Fruit fly (Drosophila melanogaster): ENCODE data around the gene NijA.

NijA gene

DNA sequence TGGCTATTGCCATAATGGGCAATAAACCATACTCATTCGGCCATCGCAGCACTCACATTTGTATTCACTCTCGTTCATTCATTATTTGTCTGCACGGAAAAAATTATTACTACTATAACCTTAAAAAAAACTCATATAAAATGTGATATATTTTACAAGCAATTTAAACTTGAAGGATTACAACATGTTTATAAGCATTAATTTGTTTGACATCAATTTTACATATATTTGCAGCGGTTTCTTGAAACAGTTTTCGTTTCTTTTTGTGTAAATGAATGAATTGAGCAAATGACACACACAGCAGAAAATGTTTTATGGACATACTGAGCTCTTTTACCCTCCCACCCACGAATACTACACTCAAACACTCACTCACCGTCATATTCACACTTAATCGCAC is 36.8 kb upstream of the NijA start (continued):
- TF ChIP-seq CG4707 (GFP tag; optimal IDR thresholded peaks at IDR 0.05) (no peak), otp (GFP tag; IDR thresholded peaks at IDR 0.05) (no peak), Eip74EF (GFP tag; optimal IDR thresholded peaks at IDR 0.05) (no peak), Hmr (GFP tag; optimal IDR thresholded peaks at IDR 0.05) (peak; percentile 12), pho (GFP tag; optimal IDR thresholded peaks at IDR 0.05) (no peak), CG5953 (GFP tag; IDR thresholded peaks at IDR 0.05) (no peak), Nf-YA (GFP tag; IDR thresholded peaks at IDR 0.05) (no peak), CG9817 (tag; optimal IDR thresholded peaks at IDR 0.05) (no peak), crc (GFP tag; optimal IDR thresholded peaks at IDR 0.05) (no peak), amos (GFP tag; IDR thresholded peaks at IDR 0.05; ENCODE audit: partially characterized antibody) (no peak), Six4 (GFP tag; optimal IDR thresholded peaks at IDR 0.05) (no peak), org-1 (GFP tag; optimal IDR thresholded peaks at IDR 0.05) (no peak), CG11398 (GFP tag; optimal IDR thresholded peaks at IDR 0.05) (no peak), schlank (tag; optimal IDR thresholded peaks at IDR 0.05) (no peak), tll (GFP tag; optimal IDR thresholded peaks at IDR 0.05) (no peak), tna (GFP tag; IDR thresholded peaks at IDR 0.05; ENCODE audit: partially characterized antibody) (no peak), lmd (GFP tag; IDR thresholded peaks at IDR 0.05) (peak; percentile 13; the same call in 1 of the 2 replicates), CG17359 (tag; optimal IDR thresholded peaks at IDR 0.05) (no peak), CG3281 (GFP tag; optimal IDR thresholded peaks at IDR 0.05) (peak; percentile 15), CG6254 (GFP tag; optimal IDR thresholded peaks at IDR 0.05) (no peak), CG18599 (GFP tag; optimal IDR thresholded peaks at IDR 0.05) (peak; percentile 38), CG8359 (GFP tag; optimal IDR thresholded peaks at IDR 0.05; ENCODE audit: borderline replicate concordance) (no peak), CG12071 (GFP tag; optimal IDR thresholded peaks at IDR 0.05) (no peak), CG18619 (GFP tag; optimal IDR thresholded peaks at IDR 0.05) (no peak), abd-A (tag; optimal IDR thresholded peaks at IDR 0.05) (peak; percentile 28), CG15073 (GFP tag; optimal IDR thresholded peaks at IDR 0.05) (no peak), CG2120 (GFP tag; optimal IDR thresholded peaks at IDR 0.05) (peak; percentile 36), chinmo (GFP tag; IDR thresholded peaks at IDR 0.05; ENCODE audit: partially characterized antibody) (no peak), croc (GFP tag; conservative IDR thresholded peaks at IDR 0.05) (no peak), crol (GFP tag; IDR thresholded peaks at IDR 0.05) (no peak)

DNA sequence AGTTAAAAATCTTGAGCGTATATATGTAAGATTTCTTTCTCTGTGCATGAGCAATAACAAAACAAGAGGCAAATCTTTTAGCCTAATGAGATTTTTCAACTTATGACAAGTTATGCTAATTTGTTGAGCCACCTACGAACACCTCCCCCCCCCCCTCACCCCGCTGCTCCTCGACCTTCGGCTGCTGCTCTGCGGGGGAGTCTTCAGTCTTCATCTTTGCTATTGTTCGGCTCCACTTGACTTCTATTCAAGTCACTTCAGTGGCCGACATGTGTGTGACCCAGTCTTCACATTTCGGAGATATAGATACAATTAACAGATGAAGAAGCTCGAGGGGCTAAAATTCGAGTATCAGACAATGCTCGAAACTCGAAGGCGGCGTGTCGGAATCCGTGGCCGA is 35.4 kb upstream of the NijA start:
- TF ChIP-seq Neu2 (GFP tag; optimal IDR thresholded peaks at IDR 0.05; ENCODE audit: borderline replicate concordance), result no peak
- no peak for TF ChIP-seq Sox100B (GFP tag; optimal IDR thresholded peaks at IDR 0.05)
- no peak for TF ChIP-seq NK7.1 (GFP tag; optimal IDR thresholded peaks at IDR 0.05)
- TF ChIP-seq sr (GFP tag; IDR thresholded peaks at IDR 0.05), result peak; percentile 88
- peak; percentile 19 for TF ChIP-seq oc (tag; optimal IDR thresholded peaks at IDR 0.05)
- no peak for TF ChIP-seq CG1602 (GFP tag; optimal IDR thresholded peaks at IDR 0.05)
- no peak for TF ChIP-seq wek (GFP tag; optimal IDR thresholded peaks at IDR 0.05)
- no peak for TF ChIP-seq CG17385 (GFP tag; optimal IDR thresholded peaks at IDR 0.05)
- peak; percentile 78 for TF ChIP-seq Ets65A (GFP tag)
- TF ChIP-seq Stat92E (GFP tag; optimal IDR thresholded peaks at IDR 0.05), result no peak
- TF ChIP-seq al (GFP tag; IDR thresholded peaks at IDR 0.05), result no peak
- no peak for TF ChIP-seq CG6791 (GFP tag; IDR thresholded peaks at IDR 0.05; ENCODE audit: partially characterized antibody)
- no peak for TF ChIP-seq crc (GFP tag; optimal IDR thresholded peaks at IDR 0.05)
- TF ChIP-seq CG8388 (GFP tag; optimal IDR thresholded peaks at IDR 0.05), result no peak
- TF ChIP-seq Med (GFP tag), result peak; percentile 31
- TF ChIP-seq vvl (GFP tag; IDR thresholded peaks at IDR 0.05), result peak; percentile 48; the same call in 1 of the 2 replicates
- TF ChIP-seq CG9876 (GFP tag; optimal IDR thresholded peaks at IDR 0.05), result no peak
- TF ChIP-seq CG34376 (GFP tag; optimal IDR thresholded peaks at IDR 0.05), result no peak
- TF ChIP-seq jumu (GFP tag; optimal IDR thresholded peaks at IDR 0.05), result no peak
- TF ChIP-seq Atf6 (GFP tag; IDR thresholded peaks at IDR 0.05), result no peak
- no peak for TF ChIP-seq ewg (GFP tag; optimal IDR thresholded peaks at IDR 0.05)
- TF ChIP-seq crol (GFP tag; IDR thresholded peaks at IDR 0.05), result peak; percentile 51; the same call in 1 of the 2 replicates
- no peak for TF ChIP-seq knrl (GFP tag; IDR thresholded peaks at IDR 0.05; ENCODE audit: partially characterized antibody)
